Fruit fly (Drosophila melanogaster) whole organism, adult: ENCODE data around the gene Vdup1.
A peak's percentile ranks its signal among the peaks of the same experiment; 100 is the strongest.

Experiments
- CG1620 ChIP-seq: fragments of 200-800 bp; sonication (Bioruptor generic); optimal IDR thresholded peaks from 2 replicates; lab custom pipeline; 2016; ENCODE audit warnings: missing biosample characterization, missing genetic modification characterization
- CG33017 ChIP-seq: fragments of 200-800 bp; sonication (Bioruptor generic); optimal IDR thresholded peaks from 2 replicates; lab custom pipeline; 2018; ENCODE audit warnings: missing biosample characterization, mild to moderate bottlenecking, missing genetic modification characterization, moderate library complexity
- CG5204 ChIP-seq: fragments of 200-800 bp; sonication (Bioruptor generic); optimal IDR thresholded peaks from 2 replicates; lab custom pipeline; 2016; ENCODE audit warnings: missing biosample characterization, missing genetic modification characterization
- CG7101 ChIP-seq: fragments of 200-800 bp; sonication (Bioruptor generic); optimal IDR thresholded peaks from 2 replicates; lab custom pipeline; 2018; ENCODE audit warnings: missing biosample characterization, mild to moderate bottlenecking, missing genetic modification characterization, moderate library complexity
- Crg-1 ChIP-seq: fragments of 200-800 bp; sonication (Bioruptor generic); optimal IDR thresholded peaks from 2 replicates; lab custom pipeline; 2016; ENCODE audit warnings: missing biosample characterization, missing genetic modification characterization
- Mnt ChIP-seq: fragments of 200-800 bp; sonication (Bioruptor generic); optimal IDR thresholded peaks from 2 replicates; lab custom pipeline; 2016; ENCODE audit warnings: missing biosample characterization, mild to moderate bottlenecking, missing genetic modification characterization
- cnc ChIP-seq, 2 experiments: fragments of >200 bp; optimal IDR thresholded peaks; 2 replicates each; lab custom pipeline; 2017
- kay ChIP-seq: fragments of 200-800 bp; sonication (Bioruptor generic); peaks from one replicate; lab custom pipeline; 2016; ENCODE audit warnings: missing biosample characterization, missing genetic modification characterization, borderline replicate concordance
- ovo ChIP-seq: fragments of 200-800 bp; sonication (Bioruptor generic); optimal IDR thresholded peaks from 2 replicates; lab custom pipeline; 2016; ENCODE audit warnings: missing biosample characterization, missing genetic modification characterization
- pad ChIP-seq: fragments of 200-800 bp; sonication (Bioruptor generic); optimal IDR thresholded peaks from 3 replicates; lab custom pipeline; 2017; ENCODE audit warnings: missing biosample characterization, missing genetic modification characterization, mild to moderate bottlenecking, moderate library complexity, missing genetic modification reagents

dm6 chr3L:199754-200596 is 21.2 kb upstream of the Vdup1 start, which contains the start of the genes rno and mri:
- TF ChIP-seq CG5204 (GFP tag; lab: Kevin White, UChicago) = no peak
- TF ChIP-seq CG1620 (GFP tag; lab: Kevin White, UChicago) = peak; percentile 44
- TF ChIP-seq pad (GFP tag; lab: Kevin White, UChicago) = no peak
- TF ChIP-seq CG7101 (tag; lab: Kevin White, UChicago) = peak; percentile 85
- TF ChIP-seq CG33017 = peak; percentile 70
- TF ChIP-seq Mnt (GFP tag; lab: Kevin White, UChicago) = peak; percentile 52
- TF ChIP-seq kay (GFP tag; lab: Kevin White, UChicago) = no peak
- peak; percentile 46 for TF ChIP-seq ovo (GFP tag; lab: Kevin White, UChicago)
- TF ChIP-seq cnc (optimal IDR thresholded peaks at IDR 0.05; lab: Kevin White, UChicago) = no peak
- TF ChIP-seq Crg-1 (GFP tag; lab: Kevin White, UChicago) = peak; percentile 55
